Fruit fly (Drosophila melanogaster) whole organism, prepupa: Measurements from ENCODE around the gene CG11964.

ENCODE experiments used
- Blimp-1 ChIP-seq: fragments of 200-800 bp; sonication (Bioruptor generic); optimal IDR thresholded peaks from 3 replicates; lab custom pipeline; 2017; ENCODE audit warnings: missing biosample characterization, missing genetic modification characterization, mild to moderate bottlenecking, moderate library complexity, missing genetic modification reagents
- CG10631 ChIP-seq: fragments of 200-800 bp; sonication (Bioruptor generic); optimal IDR thresholded peaks from 2 replicates; lab custom pipeline; 2016; ENCODE audit warnings: missing biosample characterization, missing genetic modification characterization
- CG10669 ChIP-seq: fragments of 200-800 bp; sonication (Bioruptor generic); optimal IDR thresholded peaks from 3 replicates; lab custom pipeline; 2018; ENCODE audit warnings: missing biosample characterization, mild to moderate bottlenecking, missing genetic modification characterization, moderate library complexity
- CG11294 ChIP-seq: fragments of 200-800 bp; sonication (Bioruptor generic); IDR thresholded peaks from 2 replicates; pipeline ENCODE4 v1.3.6; 2022; ENCODE audit warnings: missing biosample characterization, missing genetic modification characterization
- CG11902 ChIP-seq: fragments of 200-800 bp; sonication (Bioruptor generic); optimal IDR thresholded peaks from 3 replicates; lab custom pipeline; 2016; ENCODE audit warnings: missing biosample characterization, missing genetic modification characterization
- CG15336 ChIP-seq: fragments of 200-800 bp; sonication (Bioruptor generic); IDR thresholded peaks from 2 replicates; pipeline ENCODE4 v1.3.6; 2022; ENCODE audit warnings: missing biosample characterization, missing genetic modification characterization
- CG1621 ChIP-seq: fragments of 200-800 bp; sonication (Bioruptor generic); optimal IDR thresholded peaks from 3 replicates; lab custom pipeline; 2018; ENCODE audit warnings: missing biosample characterization, mild to moderate bottlenecking, missing genetic modification characterization
- CG3032 ChIP-seq: fragments of 200-800 bp; optimal IDR thresholded peaks from 2 replicates; lab custom pipeline; 2019; ENCODE audit warnings: missing biosample characterization, mild to moderate bottlenecking, missing genetic modification characterization, moderate library complexity
- CG31627 ChIP-seq: fragments of 200-800 bp; sonication (Bioruptor generic); optimal IDR thresholded peaks from 3 replicates; lab custom pipeline; 2016; ENCODE audit warnings: missing biosample characterization, missing genetic modification characterization
- CG32006 ChIP-seq: fragments of 200-800 bp; sonication (Bioruptor generic); optimal IDR thresholded peaks from 3 replicates; lab custom pipeline; 2017; ENCODE audit warnings: missing biosample characterization, mild to moderate bottlenecking, missing genetic modification characterization
- CG3919 ChIP-seq: fragments of 200-800 bp; sonication (Bioruptor generic); optimal IDR thresholded peaks from 3 replicates; lab custom pipeline; 2016; ENCODE audit warnings: missing biosample characterization, missing genetic modification characterization
- CG4318 ChIP-seq: fragments of 200-800 bp; sonication (Bioruptor generic); optimal IDR thresholded peaks from 3 replicates; lab custom pipeline; 2017; ENCODE audit warnings: missing biosample characterization, mild to moderate bottlenecking, missing genetic modification characterization
- CG6163 ChIP-seq: fragments of 200-800 bp; sonication (Bioruptor generic); IDR thresholded peaks from 3 replicates; pipeline ENCODE4 v1.3.6; 2022; ENCODE audit warnings: missing biosample characterization, missing genetic modification characterization
- CG6792 ChIP-seq: fragments of 200-800 bp; sonication (Bioruptor generic); optimal IDR thresholded peaks from 3 replicates; lab custom pipeline; 2016; ENCODE audit warnings: missing biosample characterization, missing genetic modification characterization
- CG7368 ChIP-seq: fragments of 200-800 bp; sonication (Bioruptor generic); optimal IDR thresholded peaks from 3 replicates; lab custom pipeline; 2016; ENCODE audit warnings: missing biosample characterization, missing genetic modification characterization
- CG8119 ChIP-seq: fragments of 200-800 bp; sonication (Bioruptor generic); IDR thresholded peaks from 3 replicates; pipeline ENCODE4 v1.3.6; 2022; ENCODE audit warnings: missing biosample characterization, missing genetic modification characterization
- CG8319 ChIP-seq: fragments of 200-800 bp; sonication (Bioruptor generic); optimal IDR thresholded peaks from 3 replicates; lab custom pipeline; 2016; ENCODE audit warnings: missing biosample characterization, missing genetic modification characterization
- CG8632 ChIP-seq: fragments of 200-800 bp; sonication (Bioruptor generic); optimal IDR thresholded peaks from 3 replicates; lab custom pipeline; 2016; ENCODE audit warnings: missing biosample characterization, missing genetic modification characterization
- CG9139 ChIP-seq: fragments of 200-800 bp; sonication (Bioruptor generic); optimal IDR thresholded peaks from 3 replicates; lab custom pipeline; 2017; ENCODE audit warnings: missing biosample characterization, mild to moderate bottlenecking, missing genetic modification characterization
- Eip78C ChIP-seq: fragments of 200-800 bp; sonication (Bioruptor generic); peaks from one replicate; lab custom pipeline; 2016; ENCODE audit warnings: missing biosample characterization, missing genetic modification characterization
- Eip93F ChIP-seq: fragments of 200-800 bp; sonication (Bioruptor generic); optimal IDR thresholded peaks from 2 replicates; lab custom pipeline; 2016; ENCODE audit warnings: missing biosample characterization, mild to moderate bottlenecking, missing genetic modification characterization
- Ets21C ChIP-seq: fragments of 200-800 bp; sonication (Bioruptor generic); optimal IDR thresholded peaks from 3 replicates; lab custom pipeline; 2016; ENCODE audit warnings: missing biosample characterization, missing genetic modification characterization
- Ets96B ChIP-seq: fragments of 200-800 bp; optimal IDR thresholded peaks from 2 replicates; lab custom pipeline; 2019; ENCODE audit warnings: missing biosample characterization, mild to moderate bottlenecking, missing genetic modification characterization, moderate library complexity
- Hr38 ChIP-seq: sonication (Bioruptor generic); optimal IDR thresholded peaks from 2 replicates; lab custom pipeline; 2016; ENCODE audit warnings: missing biosample characterization, missing genetic modification characterization
- Hr39 ChIP-seq: fragments of 200-800 bp; sonication (Bioruptor generic); optimal IDR thresholded peaks from 2 replicates; lab custom pipeline; 2016; ENCODE audit warnings: missing biosample characterization, missing genetic modification characterization
- Hr4 ChIP-seq: fragments of 200-800 bp; sonication (Bioruptor generic); optimal IDR thresholded peaks from 3 replicates; lab custom pipeline; 2016; ENCODE audit warnings: missing biosample characterization, missing genetic modification characterization
- Lpt ChIP-seq: fragments of 200-800 bp; sonication (Bioruptor generic); optimal IDR thresholded peaks from 3 replicates; lab custom pipeline; 2016; ENCODE audit warnings: missing biosample characterization, missing genetic modification characterization
- Met ChIP-seq: fragments of 200-800 bp; sonication (Bioruptor generic); optimal IDR thresholded peaks from 3 replicates; lab custom pipeline; 2016; ENCODE audit warnings: missing biosample characterization, missing genetic modification characterization
- OdsH ChIP-seq: fragments of 200-800 bp; sonication (Bioruptor generic); optimal IDR thresholded peaks from 3 replicates; lab custom pipeline; 2016; ENCODE audit warnings: missing biosample characterization, missing genetic modification characterization
- Smox ChIP-seq: fragments of 200-800 bp; sonication (Bioruptor generic); optimal IDR thresholded peaks from 3 replicates; lab custom pipeline; 2016; ENCODE audit warnings: missing biosample characterization, missing genetic modification characterization
- Sox102F ChIP-seq: fragments of 200-800 bp; sonication (Bioruptor generic); optimal IDR thresholded peaks from 2 replicates; lab custom pipeline; 2016; ENCODE audit warnings: missing biosample characterization, mild to moderate bottlenecking, missing genetic modification characterization
- Sox14 ChIP-seq: fragments of 200-800 bp; sonication (Bioruptor generic); optimal IDR thresholded peaks from 3 replicates; lab custom pipeline; 2016; ENCODE audit warnings: missing biosample characterization, missing genetic modification characterization
- achi ChIP-seq: fragments of 200-800 bp; sonication (Bioruptor generic); optimal IDR thresholded peaks from 3 replicates; lab custom pipeline; 2016; ENCODE audit warnings: missing biosample characterization, missing genetic modification characterization
- dac ChIP-seq: fragments of 200-800 bp; sonication (Bioruptor generic); optimal IDR thresholded peaks from 2 replicates; lab custom pipeline; 2017; ENCODE audit warnings: missing biosample characterization, mild to moderate bottlenecking, missing genetic modification characterization
- eg ChIP-seq: fragments of 200-800 bp; sonication (Bioruptor generic); IDR thresholded peaks from 3 replicates; pipeline ENCODE4 v1.3.6; 2022; ENCODE audit warnings: missing biosample characterization, missing genetic modification characterization
- esn ChIP-seq: fragments of 200-800 bp; sonication (Bioruptor generic); optimal IDR thresholded peaks from 2 replicates; lab custom pipeline; 2016; ENCODE audit warnings: missing biosample characterization, mild to moderate bottlenecking, missing genetic modification characterization, moderate library complexity
- fd59A ChIP-seq: fragments of 200-800 bp; sonication (Bioruptor generic); optimal IDR thresholded peaks from 2 replicates; lab custom pipeline; 2017; ENCODE audit warnings: missing biosample characterization, mild to moderate bottlenecking, missing genetic modification characterization, missing genetic modification reagents
- fd85E ChIP-seq: fragments of 200-800 bp; sonication (Bioruptor generic); optimal IDR thresholded peaks from 3 replicates; lab custom pipeline; 2016; ENCODE audit warnings: missing biosample characterization, missing genetic modification characterization
- lz ChIP-seq: fragments of 200-800 bp; sonication (Bioruptor generic); optimal IDR thresholded peaks from 3 replicates; lab custom pipeline; 2016; ENCODE audit warnings: missing biosample characterization, missing genetic modification characterization
- net ChIP-seq: fragments of 200-800 bp; sonication (Bioruptor generic); optimal IDR thresholded peaks from 3 replicates; lab custom pipeline; 2016; ENCODE audit warnings: missing biosample characterization, missing genetic modification characterization
- pdm3 ChIP-seq: fragments of 200-800 bp; sonication (Bioruptor generic); optimal IDR thresholded peaks from 3 replicates; lab custom pipeline; 2016; ENCODE audit warnings: missing biosample characterization, missing genetic modification characterization
- salr ChIP-seq, 2 experiments: fragments of 200-800 bp; sonication (Bioruptor generic); optimal IDR thresholded peaks; 3 replicates each; lab custom pipeline; 2016 to 2018; ENCODE audit warnings: missing biosample characterization in 2 of 2, missing genetic modification characterization in 2 of 2, mild to moderate bottlenecking in 1 of 2
- spab ChIP-seq: fragments of 200-800 bp; sonication (Bioruptor generic); optimal IDR thresholded peaks from 2 replicates; lab custom pipeline; 2017; ENCODE audit warnings: missing biosample characterization, mild to moderate bottlenecking, missing genetic modification characterization, missing genetic modification reagents
- ss ChIP-seq, 2 experiments: fragments of 200-800 bp; sonication (Bioruptor generic); optimal IDR thresholded peaks; 2 replicates in 1 of 2; 3 replicates in 1 of 2; lab custom pipeline; 2017 to 2018; ENCODE audit warnings: mild to moderate bottlenecking in 2 of 2, missing biosample characterization in 2 of 2, missing genetic modification characterization in 2 of 2, moderate library complexity in 1 of 2
- svp ChIP-seq: fragments of 200-800 bp; sonication (Bioruptor generic); peaks from one replicate; lab custom pipeline; 2016; ENCODE audit warnings: missing biosample characterization, missing genetic modification characterization
- topi ChIP-seq: fragments of 200-800 bp; sonication (Bioruptor generic); optimal IDR thresholded peaks from 3 replicates; lab custom pipeline; 2016; ENCODE audit warnings: missing biosample characterization, missing genetic modification characterization
- vri ChIP-seq: fragments of 200-800 bp; sonication (Bioruptor generic); optimal IDR thresholded peaks from 3 replicates; lab custom pipeline; 2016; ENCODE audit warnings: missing biosample characterization, mild to moderate bottlenecking, missing genetic modification characterization

CG11964 gene

DNA sequence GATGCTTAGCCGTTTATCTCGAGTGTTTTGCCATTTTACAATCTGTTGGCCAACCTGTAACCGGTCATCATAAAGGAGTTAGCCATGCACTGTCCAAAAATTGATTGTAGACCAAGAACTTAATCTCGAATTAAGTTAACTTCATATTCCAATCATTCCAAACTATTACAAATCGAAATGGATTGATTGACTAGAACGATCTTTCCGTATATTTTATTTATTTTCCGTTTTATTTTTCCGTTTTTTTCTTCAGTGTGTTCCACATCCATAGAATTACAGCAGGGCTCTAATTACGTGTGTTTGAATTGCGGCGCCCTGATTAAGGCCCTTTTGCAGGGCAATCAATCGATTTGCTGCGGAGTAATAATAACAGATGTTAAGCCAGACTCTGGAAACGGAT, 12.1 kb downstream of the CG11964 start (continued):
- TF ChIP-seq salr (GFP tag; optimal IDR thresholded peaks at IDR 0.05; lab: Kevin White, UChicago), result no peak
- peak; percentile 7 for TF ChIP-seq pdm3 (GFP tag; lab: Kevin White, UChicago)
- TF ChIP-seq Blimp-1 (GFP tag; lab: Kevin White, UChicago), result no peak
- TF ChIP-seq CG3032 (tag; lab: Kevin White, UChicago), result peak; percentile 32
- peak; percentile 46 for TF ChIP-seq CG32006 (GFP tag; lab: Kevin White, UChicago)
- no peak for TF ChIP-seq dac (GFP tag; lab: Kevin White, UChicago)
- TF ChIP-seq CG15336 (GFP tag; lab: Robert Waterston, UW), result peak; percentile 51
- no peak for TF ChIP-seq Ets21C (GFP tag; lab: Kevin White, UChicago)
- peak; percentile 14 for TF ChIP-seq spab (GFP tag; lab: Kevin White, UChicago)
- TF ChIP-seq esn (GFP tag; lab: Kevin White, UChicago), result peak; percentile 17
- peak; percentile 60; the same call in 1 of the 3 replicates for TF ChIP-seq CG8119 (GFP tag; lab: Robert Waterston, UW)
- TF ChIP-seq CG10631, result peak; percentile 35
- peak; percentile 62; the same call in 2 of the 3 replicates for TF ChIP-seq CG6163 (GFP tag; lab: Robert Waterston, UW)
- no peak for TF ChIP-seq fd85E (GFP tag; lab: Kevin White, UChicago)
- no peak for TF ChIP-seq Hr39
- peak; percentile 9 for TF ChIP-seq Lpt (GFP tag; lab: Kevin White, UChicago)
- TF ChIP-seq Eip78C (GFP tag; lab: Kevin White, UChicago), result peak; percentile 63
- TF ChIP-seq net (GFP tag; lab: Kevin White, UChicago), result peak; percentile 35
- TF ChIP-seq fd59A (GFP tag; lab: Kevin White, UChicago), result no peak
- peak; percentile 24 for TF ChIP-seq CG1621 (tag; lab: Kevin White, UChicago)
- TF ChIP-seq Smox (GFP tag; lab: Kevin White, UChicago), result no peak

DNA sequence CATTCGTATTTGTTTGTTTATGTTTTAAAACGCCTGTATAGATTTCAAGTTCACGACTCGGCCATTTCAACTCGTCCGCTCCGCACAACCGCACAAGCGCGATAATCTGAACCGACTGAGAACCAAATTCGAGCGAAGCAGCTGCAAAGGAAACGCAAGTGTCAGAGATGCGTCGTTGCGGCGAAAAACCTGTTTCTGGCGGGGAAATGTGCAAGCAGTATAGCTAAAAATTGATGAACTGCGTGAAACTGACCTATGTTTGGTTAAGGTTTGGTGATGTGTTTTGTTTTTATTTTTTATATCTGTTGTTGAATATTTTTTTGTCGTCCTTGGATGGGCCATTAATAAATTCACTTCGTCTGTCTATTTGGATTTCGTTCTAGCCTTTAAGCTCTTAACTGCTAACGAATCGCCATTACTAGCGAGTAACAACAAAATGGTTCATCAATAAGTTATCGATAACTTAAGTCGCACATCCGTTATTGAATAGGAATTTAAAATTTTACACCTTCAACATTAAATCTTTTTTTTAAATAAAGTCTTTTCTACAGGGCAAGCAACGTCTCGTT, 13.0 kb downstream of the CG11964 start, which contains the start of gene pyd:
Gene pyd (minus strand): TSS at position 120 of the 569 bp plus-strand sequence.
- TF ChIP-seq salr (GFP tag; optimal IDR thresholded peaks at IDR 0.05; lab: Kevin White, UChicago) (peak in 1 of 2 experiments; percentile 7), Met (peak; percentile 58), vri (GFP tag; lab: Kevin White, UChicago) (peak; percentile 15), Ets21C (GFP tag; lab: Kevin White, UChicago) (peak; percentile 33), lz (peak; percentile 69), CG7368 (GFP tag; lab: Kevin White, UChicago) (no peak), Blimp-1 (GFP tag; lab: Kevin White, UChicago) (peak; percentile 18), Hr39 (peak; percentile 64), Eip93F (GFP tag; lab: Kevin White, UChicago) (no peak), CG3919 (GFP tag; lab: Kevin White, UChicago) (peak; percentile 54), CG31627 (GFP tag; lab: Kevin White, UChicago) (peak; percentile 57), eg (peak; percentile 53; the same call in 2 of the 3 replicates), esn (GFP tag; lab: Kevin White, UChicago) (peak; percentile 76), CG15336 (GFP tag; lab: Robert Waterston, UW) (peak; percentile 35; the same call in 1 of the 2 replicates), CG11294 (GFP tag; lab: Robert Waterston, UW) (no peak; the same call in 1 of the 2 replicates), CG8119 (GFP tag; lab: Robert Waterston, UW) (peak; percentile 43; the same call in 1 of the 3 replicates), OdsH (peak; percentile 61), ss (GFP tag; optimal IDR thresholded peaks at IDR 0.05; lab: Kevin White, UChicago) (peak; percentile 41 to 63), Sox14 (GFP tag; lab: Kevin White, UChicago) (peak; percentile 48), Eip78C (GFP tag; lab: Kevin White, UChicago) (peak; percentile 90), CG9139 (GFP tag; lab: Kevin White, UChicago) (no peak), Hr4 (peak; percentile 50), Lpt (GFP tag; lab: Kevin White, UChicago) (peak; percentile 25), Ets96B (peak; percentile 35), CG8319 (GFP tag; lab: Kevin White, UChicago) (peak; percentile 23), CG6792 (GFP tag; lab: Kevin White, UChicago) (peak; percentile 60), achi (GFP tag; lab: Kevin White, UChicago) (peak; percentile 64), pdm3 (GFP tag; lab: Kevin White, UChicago) (peak; percentile 72), Hr38 (GFP tag; lab: Kevin White, UChicago) (no peak), Sox102F (GFP tag; lab: Kevin White, UChicago) (no peak), CG11902 (GFP tag; lab: Kevin White, UChicago) (no peak), spab (GFP tag; lab: Kevin White, UChicago) (peak; percentile 24), CG8632 (GFP tag; lab: Kevin White, UChicago) (no peak), CG10669 (GFP tag; lab: Kevin White, UChicago) (peak; percentile 37), svp (GFP tag; lab: Kevin White, UChicago) (peak; percentile 85), CG4318 (GFP tag; lab: Kevin White, UChicago) (no peak), topi (GFP tag; lab: Kevin White, UChicago) (peak; percentile 19), net (GFP tag; lab: Kevin White, UChicago) (peak; percentile 60)
